Fruit fly (Drosophila melanogaster): ENCODE results near the gene Madm.

DNA sequence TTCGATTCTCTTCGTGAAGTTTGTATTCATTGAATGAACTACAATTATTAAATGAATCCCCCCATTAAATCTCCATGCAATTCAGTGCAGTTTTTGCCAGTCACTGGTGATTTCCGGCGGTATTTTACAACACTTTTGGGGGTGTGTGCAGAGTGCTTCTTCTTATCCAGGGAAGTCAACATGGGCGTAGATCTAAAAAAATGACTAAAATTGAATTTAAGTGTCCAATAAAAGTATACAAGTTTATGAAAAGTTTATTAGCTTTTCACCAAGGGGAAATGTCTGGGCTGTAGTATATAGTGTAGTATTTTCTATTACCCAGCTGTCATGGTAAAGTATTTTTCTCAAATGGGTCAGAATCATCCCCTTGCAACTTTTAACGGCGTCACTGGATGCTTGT lies 49.2 kb downstream of the Madm start, which contains the start of gene Hpf1:
- no peak for TF ChIP-seq h (optimal IDR thresholded peaks at IDR 0.05)
- TF ChIP-seq Myc (optimal IDR thresholded peaks at IDR 0.05), result no peak
- TF ChIP-seq ttk (optimal IDR thresholded peaks at IDR 0.05), result no peak
- no peak for TF ChIP-seq Sin3A (optimal IDR thresholded peaks at IDR 0.05)
- no peak for TF ChIP-seq psq (optimal IDR thresholded peaks at IDR 0.05)
- no peak for TF ChIP-seq insv (optimal IDR thresholded peaks at IDR 0.05)
